Worm (Caenorhabditis elegans) whole organism, young adult: ENCODE data around the gene K10G9.2.

ENCODE experiments used
- B0019.2 ChIP-seq: fragments of 200-800 bp; sonication (Bioruptor generic); conservative IDR thresholded peaks from 2 replicates; pipeline ENCODE4 v1.3.6; 2022; ENCODE audit warnings: missing genetic modification reagents, missing genetic modification characterization, missing compliant biosample characterization
- B0336.3 ChIP-seq: fragments of 200-800 bp; sonication (Bioruptor generic); IDR thresholded peaks from 2 replicates; pipeline ENCODE4 v1.3.6; 2022; ENCODE audit warnings: missing genetic modification characterization, missing compliant biosample characterization
- F49E8.2 ChIP-seq: sonication (generic microtip); optimal IDR thresholded peaks from 3 replicates; lab custom pipeline; 2017; ENCODE audit warnings: missing genetic modification characterization, mild to moderate bottlenecking, missing compliant biosample characterization, antibody characterized with exemption, moderate library complexity; ENCODE audit not compliant: insufficient read depth
- Y56A3A.18 ChIP-seq: fragments of 200-800 bp; sonication (Bioruptor generic); IDR thresholded peaks from 2 replicates; pipeline ENCODE4 v1.3.6; 2022; ENCODE audit warnings: missing genetic modification reagents, missing genetic modification characterization, missing compliant biosample characterization
- Y67H2A.10 ChIP-seq: fragments of 200-800 bp; sonication (Bioruptor generic); conservative IDR thresholded peaks from 2 replicates; pipeline ENCODE4 v1.3.6; 2022; ENCODE audit warnings: missing genetic modification reagents, missing genetic modification characterization, missing compliant biosample characterization
- Y79H2A.3 ChIP-seq: fragments of 200-800 bp; sonication (Bioruptor generic); conservative IDR thresholded peaks from 2 replicates; pipeline ENCODE4 v1.3.6; 2022; ENCODE audit warnings: missing genetic modification reagents, missing genetic modification characterization, missing compliant biosample characterization
- Y95B8A.8 ChIP-seq: fragments of 200-800 bp; sonication (Bioruptor generic); IDR thresholded peaks from 2 replicates; pipeline ENCODE4 v1.3.6; 2022; ENCODE audit warnings: missing genetic modification reagents, missing genetic modification characterization, missing compliant biosample characterization
- akir-1 ChIP-seq: fragments of 200-800 bp; sonication (Bioruptor generic); optimal IDR thresholded peaks from 2 replicates; lab custom pipeline; 2018; ENCODE audit warnings: mild to moderate bottlenecking, missing genetic modification characterization, moderate library complexity, missing compliant biosample characterization
- athp-1 ChIP-seq: sonication (generic microtip); optimal IDR thresholded peaks from 2 replicates; lab custom pipeline; 2017; ENCODE audit warnings: mild to moderate bottlenecking, missing genetic modification characterization, missing compliant biosample characterization
- ccch-3 ChIP-seq: fragments of 200-800 bp; sonication (Bioruptor generic); optimal IDR thresholded peaks from 2 replicates; lab custom pipeline; 2018; ENCODE audit warnings: mild to moderate bottlenecking, missing genetic modification characterization, missing compliant biosample characterization
- ceh-27 ChIP-seq: fragments of 200-800 bp; sonication (Bioruptor generic); optimal IDR thresholded peaks from 2 replicates; lab custom pipeline; 2018; ENCODE audit warnings: mild to moderate bottlenecking, missing genetic modification characterization, moderate library complexity, missing compliant biosample characterization
- ceh-91 ChIP-seq: fragments of 200-800 bp; sonication (Bioruptor generic); IDR thresholded peaks from 2 replicates; pipeline ENCODE4 v1.3.6; 2022; ENCODE audit warnings: missing genetic modification reagents, missing genetic modification characterization, missing compliant biosample characterization
- chd-7 ChIP-seq: sonication (generic microtip); optimal IDR thresholded peaks from 2 replicates; lab custom pipeline; 2016; ENCODE audit warnings: mild to moderate bottlenecking, missing genetic modification characterization, moderate library complexity, missing compliant biosample characterization
- dpff-1 ChIP-seq: sonication (generic microtip); optimal IDR thresholded peaks from 2 replicates; lab custom pipeline; 2017; ENCODE audit warnings: mild to moderate bottlenecking, missing genetic modification characterization, missing compliant biosample characterization
- efl-1 ChIP-seq: fragments of 150-350 bp; optimal IDR thresholded peaks from 2 replicates; lab custom pipeline; 2014; ENCODE audit warnings: missing biosample characterization, missing genetic modification reagents, missing genetic modification characterization
- egrh-3 ChIP-seq: fragments of 200-800 bp; sonication (Bioruptor generic); IDR thresholded peaks from 2 replicates; pipeline ENCODE4 v1.3.6; 2022; ENCODE audit warnings: missing genetic modification reagents, missing genetic modification characterization, missing compliant biosample characterization
- hsf-1 ChIP-seq: fragments of 200-800 bp; sonication (Bioruptor generic); IDR thresholded peaks from 2 replicates; pipeline ENCODE4 v1.3.6; 2022; ENCODE audit warnings: missing genetic modification reagents, missing genetic modification characterization, missing compliant biosample characterization
- lag-1 ChIP-seq: fragments of 200-800 bp; sonication (Bioruptor generic); IDR thresholded peaks from 2 replicates; pipeline ENCODE4 v1.3.6; 2022; ENCODE audit warnings: missing genetic modification reagents, missing genetic modification characterization, missing compliant biosample characterization
- lir-1 ChIP-seq: fragments of 200-800 bp; sonication (Bioruptor generic); conservative IDR thresholded peaks from 2 replicates; pipeline ENCODE4 v1.3.6; 2022; ENCODE audit warnings: missing genetic modification reagents, missing genetic modification characterization, missing compliant biosample characterization
- lsl-1 ChIP-seq: fragments of 200-800 bp; sonication (Bioruptor generic); optimal IDR thresholded peaks from 2 replicates; lab custom pipeline; 2018; ENCODE audit warnings: mild to moderate bottlenecking, missing genetic modification characterization, moderate library complexity, missing compliant biosample characterization
- lsy-27 ChIP-seq: sonication (generic microtip); optimal IDR thresholded peaks from 2 replicates; lab custom pipeline; 2017; ENCODE audit warnings: missing genetic modification characterization, mild to moderate bottlenecking, missing compliant biosample characterization, antibody characterized with exemption, missing genotype, borderline replicate concordance; ENCODE audit not compliant: insufficient read depth
- madf-3 ChIP-seq: fragments of 200-800 bp; sonication (Bioruptor generic); IDR thresholded peaks from 2 replicates; pipeline ENCODE4 v1.3.6; 2022; ENCODE audit warnings: missing genetic modification reagents, missing genetic modification characterization, missing compliant biosample characterization
- madf-8 ChIP-seq: fragments of 200-800 bp; sonication (Bioruptor generic); conservative IDR thresholded peaks from 2 replicates; pipeline ENCODE4 v1.3.6; 2022; ENCODE audit warnings: missing genetic modification reagents, missing genetic modification characterization, missing compliant biosample characterization
- mcd-1 ChIP-seq: fragments of 200-800 bp; sonication (Bioruptor generic); IDR thresholded peaks from 2 replicates; pipeline ENCODE4 v1.3.6; 2022; ENCODE audit warnings: missing genetic modification reagents, missing genetic modification characterization, missing compliant biosample characterization
- nfya-1 ChIP-seq: sonication (generic microtip); optimal IDR thresholded peaks from 2 replicates; lab custom pipeline; 2017; ENCODE audit warnings: antibody characterized with exemption, missing compliant biosample characterization, missing genetic modification characterization, borderline replicate concordance; ENCODE audit not compliant: insufficient read depth
- nfyb-1 ChIP-seq: fragments of 200-800 bp; sonication (Bioruptor generic); IDR thresholded peaks from 2 replicates; pipeline ENCODE4 v1.3.6; 2022; ENCODE audit warnings: missing genetic modification reagents, missing genetic modification characterization, missing compliant biosample characterization
- pbrm-1 ChIP-seq: fragments of 200-800 bp; sonication (Bioruptor generic); IDR thresholded peaks from 2 replicates; pipeline ENCODE4 v1.3.6; 2022; ENCODE audit warnings: missing genetic modification reagents, missing genetic modification characterization, missing compliant biosample characterization
- pha-4 ChIP-seq: fragments of 150-350 bp; sonication (generic microtip); optimal IDR thresholded peaks from 2 replicates; lab custom pipeline; 2014; ENCODE audit warnings: missing biosample characterization, missing genetic modification reagents, missing genetic modification characterization
- rcor-1 ChIP-seq: fragments of 200-800 bp; sonication (Bioruptor generic); IDR thresholded peaks from 2 replicates; pipeline ENCODE4 v1.3.6; 2022; ENCODE audit warnings: missing genetic modification reagents, missing genetic modification characterization, missing compliant biosample characterization
- rpc-1 ChIP-seq, 2 experiments: fragments of 150-350 bp in 1 of 2; sonication (generic microtip) in 1 of 2; optimal IDR thresholded peaks; 2 replicates each; lab custom pipeline; 2014 to 2018; ENCODE audit warnings: missing biosample characterization in 1 of 2, missing genetic modification characterization in 1 of 2, missing genetic modification reagents in 1 of 2, missing genotype in 1 of 2
- tbp1 ChIP-seq: fragments of 200-800 bp; sonication (Bioruptor generic); optimal IDR thresholded peaks from 2 replicates; lab custom pipeline; 2018; ENCODE audit warnings: mild to moderate bottlenecking, missing genetic modification characterization, missing compliant biosample characterization
- xnd-1 ChIP-seq: sonication (generic microtip); optimal IDR thresholded peaks from 2 replicates; lab custom pipeline; 2016; ENCODE audit warnings: missing genotype, missing genetic modification reagents, missing genetic modification characterization, missing compliant biosample characterization
- ztf-18 ChIP-seq: sonication (generic microtip); optimal IDR thresholded peaks from 2 replicates; lab custom pipeline; 2016; ENCODE audit warnings: missing genotype, mild to moderate bottlenecking, missing genetic modification characterization, missing compliant biosample characterization
- ztf-25 ChIP-seq: fragments of 200-800 bp; sonication (Bioruptor generic); IDR thresholded peaks from 2 replicates; pipeline ENCODE4 v1.3.6; 2022; ENCODE audit warnings: missing genetic modification reagents, missing genetic modification characterization, missing compliant biosample characterization
- ztf-26 ChIP-seq: sonication (generic microtip); optimal IDR thresholded peaks from 2 replicates; lab custom pipeline; 2017; ENCODE audit warnings: missing genetic modification characterization, missing compliant biosample characterization
- ztf-28 ChIP-seq: fragments of 200-800 bp; sonication (Bioruptor generic); IDR thresholded peaks from 2 replicates; pipeline ENCODE4 v1.3.6; 2022; ENCODE audit warnings: missing genetic modification reagents, missing genetic modification characterization, missing compliant biosample characterization

K10G9.2 gene

DNA sequence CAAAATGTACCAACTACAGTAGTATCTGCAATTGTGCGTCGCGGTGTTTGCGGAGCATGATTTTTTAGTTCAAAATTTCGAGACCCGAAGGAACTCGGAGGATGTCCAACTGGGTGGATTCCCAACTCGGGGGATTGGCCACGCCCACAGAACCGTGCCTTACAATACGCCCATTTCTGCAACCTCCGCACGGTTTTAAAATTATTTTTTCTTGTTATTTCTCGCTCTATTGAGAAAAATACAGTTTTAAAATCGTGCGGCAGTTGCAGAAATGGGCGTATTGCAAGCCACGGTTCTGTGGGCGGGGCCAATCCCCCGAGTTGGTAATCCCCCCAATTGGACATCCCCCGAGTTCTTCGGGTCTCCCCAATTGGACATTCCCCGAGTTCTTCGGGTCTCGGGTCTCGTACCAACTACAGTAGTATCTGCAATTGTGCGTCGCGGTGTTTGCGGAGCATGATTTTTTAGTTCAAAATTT is 34.5 kb downstream of the K10G9.2 start (continued):
- TF ChIP-seq mcd-1 (GFP tag; lab: Robert Waterston, UW) (peak; percentile 76), Y95B8A.8 (peak; percentile 69; the same call in 1 of the 2 replicates), ztf-28 (peak; percentile 60; the same call in 1 of the 2 replicates), pbrm-1 (GFP tag; lab: Robert Waterston, UW) (peak; percentile 64; the same call in 1 of the 2 replicates), B0019.2 (peak; percentile 38), egrh-3 (GFP tag; lab: Robert Waterston, UW) (peak; percentile 59), Y79H2A.3 (GFP tag; lab: Robert Waterston, UW) (peak; percentile 41; the same call in 1 of the 2 replicates), madf-8 (GFP tag; lab: Robert Waterston, UW) (peak; percentile 38), lir-1 (GFP tag; lab: Robert Waterston, UW) (0 out of 2 replicates have a peak, but pooled peaks have one; percentile 44), nfyb-1 (GFP tag; lab: Robert Waterston, UW) (peak; percentile 50; the same call in 1 of the 2 replicates), Y56A3A.18 (GFP tag; lab: Robert Waterston, UW) (0 out of 2 replicates have a peak, but pooled peaks have one; percentile 24), xnd-1 (tag; lab: Kevin White, UChicago) (peak; percentile 44), madf-3 (0 out of 2 replicates have a peak, but pooled peaks have one; percentile 10), lsl-1 (GFP tag; lab: Kevin White, UChicago) (peak; percentile 85), Y67H2A.10 (0 out of 2 replicates have a peak, but pooled peaks have one; percentile 31), tbp1 (GFP tag; lab: Kevin White, UChicago) (peak; percentile 6), rcor-1 (peak; percentile 70), ztf-18 (tag; lab: Kevin White, UChicago) (peak; percentile 67), ceh-91 (peak; percentile 75), hsf-1 (GFP tag; lab: Robert Waterston, UW) (peak; percentile 67), B0336.3 (GFP tag; lab: Robert Waterston, UW) (0 out of 2 replicates have a peak, but pooled peaks have one; percentile 9)

DNA sequence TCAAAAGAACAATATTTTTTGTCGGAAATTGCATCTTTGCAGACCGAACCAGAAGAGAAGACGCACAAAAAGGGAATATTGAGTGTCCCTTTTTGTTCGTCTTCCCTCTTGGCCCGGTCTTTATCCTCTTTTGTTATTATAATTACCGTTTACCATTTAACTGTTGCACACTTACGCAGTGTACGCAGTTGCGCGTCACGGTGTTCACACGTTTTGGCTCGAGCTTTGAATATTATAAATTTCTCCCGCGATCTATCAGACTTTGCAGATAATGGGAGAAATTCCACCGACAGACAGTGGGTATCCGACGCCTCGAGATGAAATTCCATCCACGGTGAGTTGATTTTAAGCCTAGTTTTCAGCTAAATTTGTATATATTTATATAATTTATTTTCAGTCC is 35.1 kb downstream of the K10G9.2 start, which contains the start of gene sas-7:
Gene sas-7, plus strand, starts transcription at position 232 of the 400 bp plus-strand sequence.
- TF ChIP-seq rpc-1 (optimal IDR thresholded peaks at IDR 0.05; lab: Kevin White, UChicago) (no peak), rpc-1 (tag; optimal IDR thresholded peaks at IDR 0.05; lab: Kevin White, UChicago) (no peak), nfya-1 (tag; lab: Kevin White, UChicago) (no peak), ceh-91 (no peak), Y67H2A.10 (no peak), athp-1 (no peak), nfyb-1 (GFP tag; lab: Robert Waterston, UW) (no peak), ztf-25 (GFP tag; lab: Robert Waterston, UW) (no peak), F49E8.2 (tag; lab: Kevin White, UChicago) (no peak), efl-1 (GFP tag; lab: Kevin White, UChicago) (no peak), chd-7 (tag; lab: Kevin White, UChicago) (no peak), akir-1 (GFP tag; lab: Kevin White, UChicago) (no peak), dpff-1 (tag; lab: Kevin White, UChicago) (no peak), lsy-27 (tag; lab: Kevin White, UChicago) (no peak), ccch-3 (GFP tag; lab: Kevin White, UChicago) (no peak), pha-4 (tag; lab: Kevin White, UChicago) (no peak), ceh-27 (GFP tag; lab: Kevin White, UChicago) (no peak), ztf-26 (tag; lab: Kevin White, UChicago) (no peak), egrh-3 (GFP tag; lab: Robert Waterston, UW) (no peak), lag-1 (GFP tag; lab: Robert Waterston, UW) (no peak)
